Worm (Caenorhabditis elegans): ENCODE data around the gene F20C5.6.

DNA sequence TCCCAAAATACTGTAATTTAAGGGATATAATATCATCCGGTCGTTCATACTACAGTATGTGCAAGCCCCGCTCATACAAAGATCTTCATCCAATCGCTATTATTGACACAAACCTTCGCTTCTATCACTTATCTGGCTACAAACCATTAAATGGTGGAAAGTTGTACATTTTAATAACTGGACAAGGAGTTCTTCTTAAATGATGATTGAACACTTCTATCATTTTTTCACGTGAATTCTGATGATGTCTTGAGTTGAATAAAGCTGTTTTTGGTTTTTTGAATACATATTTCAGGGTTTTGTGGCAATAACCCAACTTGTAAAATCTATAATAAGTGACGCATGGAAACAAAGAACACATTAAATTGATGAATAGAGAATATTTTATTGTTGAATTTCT lies 49.6 kb upstream of the F20C5.6 start:
- TF ChIP-seq ceh-36 (tag; optimal IDR thresholded peaks at IDR 0.05): no peak
- no peak for TF ChIP-seq hmbx-1 (tag; optimal IDR thresholded peaks at IDR 0.05)
- TF ChIP-seq scrt-1 (GFP tag; IDR thresholded peaks at IDR 0.05): no peak
- no peak for TF ChIP-seq ceh-13 (GFP tag; optimal IDR thresholded peaks at IDR 0.05)
- no peak for TF ChIP-seq sea-1 (GFP tag; conservative IDR thresholded peaks at IDR 0.05)
- no peak for TF ChIP-seq flt-1 (GFP tag; IDR thresholded peaks at IDR 0.05)
- no peak for TF ChIP-seq ama-1 (optimal IDR thresholded peaks at IDR 0.05)
- TF ChIP-seq pes-1 (GFP tag; IDR thresholded peaks at IDR 0.05): no peak
- TF ChIP-seq hnd-1 (tag; optimal IDR thresholded peaks at IDR 0.05): no peak
- TF ChIP-seq aly-1 (tag; optimal IDR thresholded peaks at IDR 0.05): no peak
